Fruit fly (Drosophila melanogaster): ENCODE measurements around the gene mRpL2.

mRpL2 gene

DNA sequence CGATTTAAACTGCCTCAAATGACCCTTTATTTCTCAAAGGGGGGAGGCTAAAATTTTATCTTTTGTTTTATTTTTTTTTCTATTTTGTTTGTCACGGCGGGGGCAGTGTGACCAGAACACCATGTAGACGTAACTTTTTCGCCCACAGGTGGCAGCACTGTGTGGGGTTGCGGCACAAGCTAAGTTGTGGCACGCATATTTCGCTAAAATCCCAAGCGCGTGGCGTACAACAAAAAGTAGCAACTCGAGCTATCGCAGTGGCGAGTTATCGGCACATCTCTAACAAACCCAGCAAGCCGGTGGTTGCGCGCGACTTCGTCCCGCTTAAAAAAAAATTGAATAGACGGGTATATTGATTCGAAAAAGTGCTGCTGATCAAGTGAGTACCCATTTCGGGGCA is 2.4 kb downstream of the mRpL2 start, which contains the start of the genes Ufd1 and NaPi-III (continued):
- TF ChIP-seq ro (GFP tag; IDR thresholded peaks at IDR 0.05) (no peak), BEAF-32 (GFP tag; optimal IDR thresholded peaks at IDR 0.05) (peak; percentile 92), lilli (GFP tag; optimal IDR thresholded peaks at IDR 0.05) (peak; percentile 46), cato (GFP tag; optimal IDR thresholded peaks at IDR 0.05; ENCODE audit: borderline replicate concordance) (no peak), CG10321 (GFP tag; IDR thresholded peaks at IDR 0.05) (no peak), nerfin-2 (GFP tag; IDR thresholded peaks at IDR 0.05; ENCODE audit: partially characterized antibody) (peak; percentile 59), az2 (GFP tag; optimal IDR thresholded peaks at IDR 0.05) (no peak), CG13287 (GFP tag; IDR thresholded peaks at IDR 0.05; ENCODE audit: partially characterized antibody) (peak; percentile 94), stwl (tag; optimal IDR thresholded peaks at IDR 0.05) (peak; percentile 83), CG9876 (GFP tag; optimal IDR thresholded peaks at IDR 0.05) (peak; percentile 47), CG4707 (GFP tag; optimal IDR thresholded peaks at IDR 0.05) (no peak), CG12071 (GFP tag; optimal IDR thresholded peaks at IDR 0.05) (no peak)

DNA sequence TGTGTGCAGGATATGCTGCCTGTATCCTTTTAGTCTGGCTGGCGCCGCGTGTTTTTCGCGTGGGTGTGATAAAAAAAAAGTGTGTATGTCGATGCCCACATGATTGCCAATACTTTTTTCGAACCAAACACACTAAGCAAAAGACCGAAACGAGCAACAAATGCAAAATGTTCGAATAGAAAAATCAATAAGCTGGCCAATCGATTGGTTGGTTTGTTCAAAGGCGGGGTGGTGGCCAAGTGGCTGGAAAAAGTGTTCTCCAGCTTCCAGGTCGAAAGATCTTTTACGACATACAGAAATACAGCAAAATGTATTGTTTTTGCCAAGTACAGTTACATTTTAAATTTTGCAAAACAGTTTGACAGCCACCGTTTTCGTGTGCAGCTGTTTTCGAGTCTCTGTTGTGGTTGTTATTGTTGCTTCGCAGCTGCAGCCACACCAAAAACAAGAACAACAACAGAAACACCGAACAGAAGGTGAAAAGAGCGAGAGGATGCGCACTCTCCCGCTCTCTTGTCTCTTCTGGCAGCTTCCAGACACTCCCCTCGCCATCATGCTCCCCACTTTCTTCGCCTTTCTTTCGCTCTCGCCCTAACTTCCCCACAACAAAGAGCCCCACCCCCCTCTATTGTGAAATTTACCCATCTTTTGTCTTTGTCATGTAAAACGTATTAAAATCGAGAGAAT is 3.1 kb downstream of the mRpL2 start:
- TF ChIP-seq aop (GFP tag; IDR thresholded peaks at IDR 0.05) (no peak), cad (GFP tag; optimal IDR thresholded peaks at IDR 0.05) (peak; percentile 75), Elba2 (GFP tag; optimal IDR thresholded peaks at IDR 0.05) (no peak), abd-A (tag; optimal IDR thresholded peaks at IDR 0.05) (peak; percentile 32), crol (GFP tag; IDR thresholded peaks at IDR 0.05) (peak; percentile 96), CG9797 (GFP tag; optimal IDR thresholded peaks at IDR 0.05) (no peak), CG14441 (GFP tag; IDR thresholded peaks at IDR 0.05) (no peak), CG10431 (GFP tag; optimal IDR thresholded peaks at IDR 0.05) (peak; percentile 49), CG4360 (GFP tag; IDR thresholded peaks at IDR 0.05) (peak; percentile 84), da (GFP tag; optimal IDR thresholded peaks at IDR 0.05) (peak; percentile 31), CG32532 (GFP tag; IDR thresholded peaks at IDR 0.05) (no peak), sd (tag; optimal IDR thresholded peaks at IDR 0.05) (peak; percentile 25), trem (tag; optimal IDR thresholded peaks at IDR 0.05) (no peak), nau (GFP tag; optimal IDR thresholded peaks at IDR 0.05) (no peak), CG17359 (tag; optimal IDR thresholded peaks at IDR 0.05) (no peak), nom (GFP tag; optimal IDR thresholded peaks at IDR 0.05) (peak; percentile 41), tup (GFP tag; optimal IDR thresholded peaks at IDR 0.05) (no peak), YL-1 (GFP tag; optimal IDR thresholded peaks at IDR 0.05) (no peak), chinmo (GFP tag; IDR thresholded peaks at IDR 0.05; ENCODE audit: partially characterized antibody) (0 out of 4 replicates have a peak, but pooled peaks have one; percentile 31), her (GFP tag; optimal IDR thresholded peaks at IDR 0.05) (no peak), esg (GFP tag; conservative IDR thresholded peaks at IDR 0.05) (no peak), CG1832 (GFP tag; optimal IDR thresholded peaks at IDR 0.05) (peak; percentile 48), yki (optimal IDR thresholded peaks at IDR 0.05) (peak; percentile 72), ase (GFP tag; IDR thresholded peaks at IDR 0.05) (0 out of 3 replicates have a peak, but pooled peaks have one; percentile 8), klu (GFP tag; IDR thresholded peaks at IDR 0.05) (no peak), BtbVII (GFP tag; optimal IDR thresholded peaks at IDR 0.05) (peak; percentile 2), HLH4C (GFP tag; IDR thresholded peaks at IDR 0.05; ENCODE audit: partially characterized antibody) (0 out of 3 replicates have a peak, but pooled peaks have one; percentile 19), Ravus (GFP tag; IDR thresholded peaks at IDR 0.05) (no peak), Xbp1 (GFP tag; optimal IDR thresholded peaks at IDR 0.05) (no peak), ken (GFP tag; IDR thresholded peaks at IDR 0.05) (peak; percentile 50; the same call in 1 of the 3 replicates), Med (GFP tag) (peak; percentile 3), ac (GFP tag; optimal IDR thresholded peaks at IDR 0.05) (peak; percentile 29), CG1602 (GFP tag; optimal IDR thresholded peaks at IDR 0.05) (no peak), CG6654 (GFP tag; optimal IDR thresholded peaks at IDR 0.05) (peak; percentile 96), scrt (GFP tag; optimal IDR thresholded peaks at IDR 0.05) (peak; percentile 22), bbx (GFP tag; IDR thresholded peaks at IDR 0.05; ENCODE audit: partially characterized antibody) (peak; percentile 20; the same call in 1 of the 2 replicates)

Data from whole organism, embryonic.